Worm (Caenorhabditis elegans) whole organism, late embryonic: ENCODE data around the gene C38D9.2.

Source experiments
- C08G9.2 ChIP-seq: sonication (generic microtip); optimal IDR thresholded peaks from 2 replicates; lab custom pipeline; 2016; ENCODE audit warnings: mild to moderate bottlenecking, missing genetic modification characterization, moderate library complexity, missing compliant biosample characterization
- C38D4.7 ChIP-seq: fragments of 200-800 bp; sonication (Bioruptor generic); optimal IDR thresholded peaks from 2 replicates; lab custom pipeline; 2018; ENCODE audit warnings: mild to moderate bottlenecking, missing genetic modification characterization, moderate library complexity, missing compliant biosample characterization
- K02D7.2 ChIP-seq: sonication (generic microtip); optimal IDR thresholded peaks from 2 replicates; lab custom pipeline; 2017; ENCODE audit warnings: mild to moderate bottlenecking, missing genetic modification characterization, missing compliant biosample characterization
- T23F11.4 ChIP-seq: fragments of 200-800 bp; sonication (Bioruptor generic); optimal IDR thresholded peaks from 2 replicates; lab custom pipeline; 2018; ENCODE audit warnings: mild to moderate bottlenecking, missing genetic modification characterization, missing compliant biosample characterization
- ceh-18 ChIP-seq: sonication (generic microtip); optimal IDR thresholded peaks from 2 replicates; lab custom pipeline; 2016; ENCODE audit warnings: missing genetic modification characterization, missing compliant biosample characterization
- ceh-19 ChIP-seq: fragments of 200-800 bp; sonication (Bioruptor generic); optimal IDR thresholded peaks from 2 replicates; lab custom pipeline; 2018; ENCODE audit warnings: mild to moderate bottlenecking, missing genetic modification characterization, missing compliant biosample characterization
- ceh-24 ChIP-seq: sonication (generic microtip); optimal IDR thresholded peaks from 2 replicates; lab custom pipeline; 2016; ENCODE audit warnings: mild to moderate bottlenecking, missing genetic modification characterization, missing compliant biosample characterization
- ceh-6 ChIP-seq: fragments of 200-800 bp; sonication (Bioruptor generic); optimal IDR thresholded peaks from 2 replicates; lab custom pipeline; 2018; ENCODE audit warnings: mild to moderate bottlenecking, missing genetic modification characterization, missing compliant biosample characterization
- che-1 ChIP-seq: sonication (generic microtip); optimal IDR thresholded peaks from 2 replicates; lab custom pipeline; 2016; ENCODE audit warnings: mild to moderate bottlenecking, missing genetic modification characterization, missing compliant biosample characterization
- dmd-4 ChIP-seq: sonication (generic microtip); optimal IDR thresholded peaks from 2 replicates; lab custom pipeline; 2016; ENCODE audit warnings: borderline replicate concordance, missing genetic modification characterization, missing compliant biosample characterization
- dve-1 ChIP-seq: sonication (generic microtip); optimal IDR thresholded peaks from 2 replicates; lab custom pipeline; 2017; ENCODE audit warnings: antibody characterized with exemption, mild to moderate bottlenecking, missing genetic modification characterization, missing compliant biosample characterization
- elt-4 ChIP-seq: sonication (generic microtip); optimal IDR thresholded peaks from 2 replicates; lab custom pipeline; 2016; ENCODE audit warnings: missing genetic modification characterization, missing compliant biosample characterization
- ets-4 ChIP-seq: sonication (generic microtip); optimal IDR thresholded peaks from 2 replicates; lab custom pipeline; 2016; ENCODE audit warnings: missing genetic modification characterization, missing compliant biosample characterization
- eyg-1 ChIP-seq: sonication (generic microtip); optimal IDR thresholded peaks from 2 replicates; lab custom pipeline; 2016; ENCODE audit warnings: missing genotype, missing genetic modification characterization, missing compliant biosample characterization
- fax-1 ChIP-seq: sonication (generic microtip); optimal IDR thresholded peaks from 2 replicates; lab custom pipeline; 2016; ENCODE audit warnings: missing genotype, missing genetic modification characterization, missing compliant biosample characterization
- fkh-10 ChIP-seq: fragments of 150-350 bp; optimal IDR thresholded peaks from 2 replicates; lab custom pipeline; 2014; ENCODE audit warnings: missing biosample characterization, missing genetic modification reagents, missing genetic modification characterization
- gmeb-2 ChIP-seq: sonication (generic microtip); optimal IDR thresholded peaks from 2 replicates; lab custom pipeline; 2016; ENCODE audit warnings: missing genetic modification characterization, inconsistent platforms, missing compliant biosample characterization
- hlh-30 ChIP-seq: sonication (generic microtip); optimal IDR thresholded peaks from 2 replicates; lab custom pipeline; 2017; ENCODE audit warnings: antibody characterized with exemption, missing genetic modification characterization, missing compliant biosample characterization; ENCODE audit not compliant: insufficient read depth
- hlh-6 ChIP-seq: sonication (generic microtip); optimal IDR thresholded peaks from 2 replicates; lab custom pipeline; 2016; ENCODE audit warnings: missing genotype, missing genetic modification characterization, missing compliant biosample characterization
- hlh-8 ChIP-seq: sonication (generic microtip); optimal IDR thresholded peaks from 2 replicates; lab custom pipeline; 2016; ENCODE audit warnings: missing genotype, missing genetic modification characterization, missing compliant biosample characterization
- lim-6 ChIP-seq: sonication (generic microtip); optimal IDR thresholded peaks from 2 replicates; lab custom pipeline; 2016; ENCODE audit warnings: missing genetic modification characterization, missing compliant biosample characterization
- madf-2 ChIP-seq: sonication (generic microtip); optimal IDR thresholded peaks from 2 replicates; lab custom pipeline; 2017; ENCODE audit warnings: missing genetic modification characterization, missing compliant biosample characterization
- nfya-1 ChIP-seq: sonication (generic microtip); optimal IDR thresholded peaks from 2 replicates; lab custom pipeline; 2017; ENCODE audit warnings: missing genetic modification characterization, mild to moderate bottlenecking, missing compliant biosample characterization, antibody characterized with exemption, moderate library complexity
- nhr-11 ChIP-seq: fragments of 150-350 bp; optimal IDR thresholded peaks from 2 replicates; lab custom pipeline; 2014; ENCODE audit warnings: missing biosample characterization, missing genetic modification characterization
- nhr-232 ChIP-seq: sonication (generic microtip); optimal IDR thresholded peaks from 2 replicates; lab custom pipeline; 2016; ENCODE audit warnings: missing genetic modification characterization, missing compliant biosample characterization
- npax-4 ChIP-seq: sonication (generic microtip); optimal IDR thresholded peaks from 2 replicates; lab custom pipeline; 2016; ENCODE audit warnings: missing genetic modification characterization, missing compliant biosample characterization
- pag-3 ChIP-seq: sonication (generic microtip); optimal IDR thresholded peaks from 2 replicates; lab custom pipeline; 2016; ENCODE audit warnings: missing compliant biosample characterization, missing genetic modification characterization, borderline replicate concordance
- pat-9 ChIP-seq: fragments of 200-800 bp; sonication (Bioruptor generic); optimal IDR thresholded peaks from 2 replicates; lab custom pipeline; 2018; ENCODE audit warnings: mild to moderate bottlenecking, missing genetic modification characterization, moderate library complexity, missing compliant biosample characterization
- pha-2 ChIP-seq: sonication (generic microtip); optimal IDR thresholded peaks from 2 replicates; lab custom pipeline; 2017; ENCODE audit warnings: mild to moderate bottlenecking, missing genetic modification characterization, missing compliant biosample characterization
- ref-2 ChIP-seq: sonication (generic microtip); optimal IDR thresholded peaks from 2 replicates; lab custom pipeline; 2016; ENCODE audit warnings: missing genetic modification characterization, missing compliant biosample characterization
- rnt-1 ChIP-seq: sonication (generic microtip); optimal IDR thresholded peaks from 2 replicates; lab custom pipeline; 2016; ENCODE audit warnings: missing genetic modification characterization, missing compliant biosample characterization
- sdc-2 ChIP-seq: sonication (generic microtip); optimal IDR thresholded peaks from 2 replicates; lab custom pipeline; 2016; ENCODE audit warnings: missing genotype, missing genetic modification characterization, missing compliant biosample characterization
- sox-4 ChIP-seq: sonication (generic microtip); optimal IDR thresholded peaks from 2 replicates; lab custom pipeline; 2017; ENCODE audit warnings: mild to moderate bottlenecking, missing genetic modification characterization, inconsistent platforms, missing compliant biosample characterization
- unc-3 ChIP-seq, 2 experiments: fragments of 200-800 bp in 1 of 2; sonication (Bioruptor generic) in 1 of 2; sonication (generic microtip) in 1 of 2; conservative IDR thresholded peaks in 1 of 2; optimal IDR thresholded peaks in 1 of 2; 2 replicates each; pipeline versions ENCODE4 v1.3.6 to Lab custom; 2016 to 2022; ENCODE audit warnings: missing compliant biosample characterization in 2 of 2, missing genetic modification characterization in 2 of 2, missing genetic modification reagents in 1 of 2
- unc-86 ChIP-seq: sonication (generic microtip); optimal IDR thresholded peaks from 2 replicates; lab custom pipeline; 2016; ENCODE audit warnings: missing genetic modification characterization, missing compliant biosample characterization
- zip-5 ChIP-seq: sonication (generic microtip); optimal IDR thresholded peaks from 2 replicates; lab custom pipeline; 2016; ENCODE audit warnings: missing genetic modification characterization, missing compliant biosample characterization
- ztf-16 ChIP-seq: sonication (generic microtip); optimal IDR thresholded peaks from 2 replicates; lab custom pipeline; 2017; ENCODE audit warnings: missing genetic modification characterization, missing compliant biosample characterization

The C38D9.2 gene

DNA sequence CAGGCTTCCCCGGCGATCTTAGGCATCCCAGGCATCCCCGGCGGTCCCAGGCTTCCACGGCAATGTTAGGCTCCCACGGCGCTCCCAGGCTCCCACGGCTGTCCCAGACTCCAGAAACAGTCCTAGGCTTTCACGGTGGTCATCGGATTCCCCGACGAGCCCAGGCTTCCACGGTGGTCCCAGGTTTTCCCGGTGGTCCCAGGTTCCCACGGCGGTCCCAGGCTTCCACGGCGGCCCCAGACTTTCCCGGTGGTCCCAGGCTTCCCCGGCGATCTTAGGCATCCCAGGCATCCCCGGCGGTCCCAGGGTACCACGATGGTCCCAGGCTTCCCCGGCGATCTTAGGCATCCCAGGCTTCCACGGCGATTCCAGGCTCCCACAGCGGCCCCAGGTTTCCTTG, 18.3 kb upstream of the C38D9.2 start:
- TF ChIP-seq madf-2 (tag; lab: Kevin White, UChicago) (no peak), gmeb-2 (no peak), ref-2 (tag; lab: Kevin White, UChicago) (no peak), che-1 (tag; lab: Kevin White, UChicago) (no peak), ztf-16 (tag; lab: Kevin White, UChicago) (no peak), hlh-8 (tag; lab: Kevin White, UChicago) (no peak), lim-6 (tag; lab: Kevin White, UChicago) (peak; percentile 26), T23F11.4 (GFP tag; lab: Kevin White, UChicago) (no peak), rnt-1 (tag; lab: Kevin White, UChicago) (no peak), elt-4 (tag; lab: Kevin White, UChicago) (peak; percentile 76), fax-1 (tag; lab: Kevin White, UChicago) (no peak), hlh-30 (tag; lab: Kevin White, UChicago) (no peak), ceh-19 (GFP tag; lab: Kevin White, UChicago) (no peak), hlh-6 (peak; percentile 35), pat-9 (tag; lab: Kevin White, UChicago) (no peak), sdc-2 (peak; percentile 35), npax-4 (tag; lab: Kevin White, UChicago) (no peak), unc-3 (GFP tag; conservative IDR thresholded peaks at IDR 0.05; lab: Robert Waterston, UW) (no peak), unc-3 (tag; optimal IDR thresholded peaks at IDR 0.05; lab: Kevin White, UChicago) (no peak), C08G9.2 (tag; lab: Kevin White, UChicago) (peak; percentile 11)
- TF ChIP-seq, all 69 proteins: peak for 5

DNA sequence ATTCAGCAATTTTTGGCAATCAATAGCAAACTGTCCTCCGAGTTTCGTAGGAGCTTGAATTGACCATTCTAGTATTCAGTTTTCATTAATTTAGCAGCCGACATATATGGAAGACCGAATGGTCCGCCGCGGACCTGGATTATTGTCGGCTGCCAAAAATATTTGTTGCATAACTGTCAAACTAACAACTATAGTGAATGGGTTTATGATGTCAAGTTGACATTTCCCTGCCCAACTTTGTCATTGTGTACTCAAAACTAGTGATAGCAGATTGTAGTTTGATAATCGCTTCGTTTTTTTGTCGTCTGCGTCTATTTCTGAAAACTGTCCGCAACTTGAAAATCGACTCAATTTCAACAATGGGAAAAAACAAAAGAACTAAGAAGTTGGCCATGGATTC, 17.6 kb upstream of the C38D9.2 start, which contains the start of gene fbxa-176:
fbxa-176 (plus strand) TSS at position 314 of the 400 bp plus-strand sequence.
- TF ChIP-seq nfya-1 (tag; lab: Kevin White, UChicago): no peak
- no peak for TF ChIP-seq C38D4.7 (GFP tag; lab: Kevin White, UChicago)
- no peak for TF ChIP-seq T23F11.4 (GFP tag; lab: Kevin White, UChicago)
- no peak for TF ChIP-seq rnt-1 (tag; lab: Kevin White, UChicago)
- TF ChIP-seq pag-3 (tag; lab: Kevin White, UChicago): no peak
- TF ChIP-seq ceh-18: no peak
- no peak for TF ChIP-seq zip-5 (tag; lab: Kevin White, UChicago)
- TF ChIP-seq nhr-232: no peak
- TF ChIP-seq dmd-4: no peak
- TF ChIP-seq che-1 (tag; lab: Kevin White, UChicago): no peak
- TF ChIP-seq sox-4: no peak
- TF ChIP-seq pat-9 (tag; lab: Kevin White, UChicago): no peak
- no peak for TF ChIP-seq fkh-10 (GFP tag; lab: Kevin White, UChicago)
- TF ChIP-seq dve-1: no peak

DNA sequence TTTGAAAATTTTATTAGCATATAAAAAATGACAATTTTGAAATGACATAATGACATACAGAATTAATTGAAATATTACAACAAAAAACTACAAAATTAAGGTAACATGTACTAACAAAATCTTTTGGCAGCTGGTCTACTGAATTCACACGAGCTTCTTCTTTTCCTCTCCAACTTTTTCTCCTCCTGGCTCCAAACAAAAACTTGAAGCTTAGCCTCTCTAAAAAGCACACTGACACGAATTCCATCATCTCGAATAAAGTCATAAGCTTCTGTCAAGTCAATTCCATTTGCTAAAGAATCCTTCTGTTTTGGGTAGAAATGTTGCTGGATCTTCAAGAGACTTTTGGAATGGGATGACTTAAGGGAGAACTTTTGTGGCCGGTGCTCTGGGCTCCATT, 15.6 kb upstream of the C38D9.2 start:
- TF ChIP-seq ztf-16 (tag; lab: Kevin White, UChicago) (no peak), unc-86 (tag; lab: Kevin White, UChicago) (no peak), pha-2 (tag; lab: Kevin White, UChicago) (no peak), sdc-2 (no peak), hlh-8 (tag; lab: Kevin White, UChicago) (no peak), K02D7.2 (tag; lab: Kevin White, UChicago) (no peak), eyg-1 (no peak), nhr-11 (tag; lab: Kevin White, UChicago) (no peak), ceh-6 (GFP tag; lab: Kevin White, UChicago) (no peak), elt-4 (tag; lab: Kevin White, UChicago) (no peak), ceh-24 (tag; lab: Kevin White, UChicago) (no peak), ets-4 (no peak)
